Worm (Caenorhabditis elegans): Measurements from ENCODE around the gene C07G3.15.

ce11 chrV:3526882-3527281, 30.1 kb upstream of the C07G3.15 start, which contains the start of gene str-260:
- TF ChIP-seq dao-5 (tag; optimal IDR thresholded peaks at IDR 0.05) (no peak), him-1 (tag; optimal IDR thresholded peaks at IDR 0.05) (no peak), W03F9.2 (tag; optimal IDR thresholded peaks at IDR 0.05) (no peak)
